Fruit fly (Drosophila melanogaster): ENCODE measurements around the gene CG18273.

The CG18273 gene

dm6 chrX:520215-520861 is 33.0 kb upstream of the CG18273 start (continued):
- TF ChIP-seq Nf-YB (GFP tag; optimal IDR thresholded peaks at IDR 0.05) = peak; percentile 12
- no peak for TF ChIP-seq btn (GFP tag; optimal IDR thresholded peaks at IDR 0.05)
- TF ChIP-seq CG8388 (GFP tag; optimal IDR thresholded peaks at IDR 0.05) = no peak
- no peak for TF ChIP-seq NC2α (GFP tag; optimal IDR thresholded peaks at IDR 0.05)
- no peak for TF ChIP-seq da (GFP tag; optimal IDR thresholded peaks at IDR 0.05)
- TF ChIP-seq CG1647 (GFP tag; optimal IDR thresholded peaks at IDR 0.05) = no peak
- TF ChIP-seq CG4820 (GFP tag; optimal IDR thresholded peaks at IDR 0.05) = no peak
- no peak for TF ChIP-seq Stat92E (GFP tag; optimal IDR thresholded peaks at IDR 0.05)
- peak; percentile 97 for TF ChIP-seq abd-A (tag; optimal IDR thresholded peaks at IDR 0.05)
- TF ChIP-seq fd64A (GFP tag; optimal IDR thresholded peaks at IDR 0.05) = no peak
- TF ChIP-seq BtbVII (GFP tag; optimal IDR thresholded peaks at IDR 0.05) = no peak
- peak; percentile 87 for TF ChIP-seq Kr (GFP tag; optimal IDR thresholded peaks at IDR 0.05)
- TF ChIP-seq CG12155 (GFP tag; optimal IDR thresholded peaks at IDR 0.05) = no peak
- TF ChIP-seq CG10654 (GFP tag; optimal IDR thresholded peaks at IDR 0.05) = no peak
- peak; percentile 65 for TF ChIP-seq CG1832 (GFP tag; optimal IDR thresholded peaks at IDR 0.05)
- no peak for TF ChIP-seq mam (GFP tag; optimal IDR thresholded peaks at IDR 0.05)
- TF ChIP-seq Meics (GFP tag; optimal IDR thresholded peaks at IDR 0.05) = no peak
- no peak for TF ChIP-seq Tbp (GFP tag; optimal IDR thresholded peaks at IDR 0.05)
- peak; percentile 59 for TF ChIP-seq CG13894 (tag; optimal IDR thresholded peaks at IDR 0.05)
- no peak for TF ChIP-seq CG6654 (GFP tag; optimal IDR thresholded peaks at IDR 0.05)
- no peak for TF ChIP-seq row (GFP tag; IDR thresholded peaks at IDR 0.05)
- TF ChIP-seq H15 (GFP tag; IDR thresholded peaks at IDR 0.05) = no peak
- TF ChIP-seq CG4360 (GFP tag; IDR thresholded peaks at IDR 0.05) = no peak
- TF ChIP-seq Aef1 (GFP tag; IDR thresholded peaks at IDR 0.05) = no peak
- no peak for TF ChIP-seq jumu (GFP tag; optimal IDR thresholded peaks at IDR 0.05)
- TF ChIP-seq zen2 (GFP tag; IDR thresholded peaks at IDR 0.05; ENCODE audit: partially characterized antibody) = no peak
- TF ChIP-seq Drgx (GFP tag; IDR thresholded peaks at IDR 0.05) = no peak
- TF ChIP-seq Dref (GFP tag; IDR thresholded peaks at IDR 0.05) = no peak
- no peak for TF ChIP-seq CG15269 (tag; optimal IDR thresholded peaks at IDR 0.05)
- no peak for TF ChIP-seq CG12769 (tag; optimal IDR thresholded peaks at IDR 0.05)
- TF ChIP-seq Nf-YA (GFP tag; IDR thresholded peaks at IDR 0.05) = no peak
- TF ChIP-seq CG33213 (GFP tag; optimal IDR thresholded peaks at IDR 0.05) = no peak
- TF ChIP-seq Camta (GFP tag; optimal IDR thresholded peaks at IDR 0.05) = no peak
- TF ChIP-seq Gsc (GFP tag; IDR thresholded peaks at IDR 0.05) = no peak
- peak; percentile 24; the same call in 1 of the 2 replicates for TF ChIP-seq vvl (GFP tag; IDR thresholded peaks at IDR 0.05)
- TF ChIP-seq Myb (GFP tag; optimal IDR thresholded peaks at IDR 0.05) = no peak
- TF ChIP-seq HLH54F (GFP tag; optimal IDR thresholded peaks at IDR 0.05) = no peak
- TF ChIP-seq CG6689 (GFP tag; IDR thresholded peaks at IDR 0.05) = no peak
- no peak for TF ChIP-seq CG13296 (GFP tag; optimal IDR thresholded peaks at IDR 0.05)
- TF ChIP-seq CG8478 (optimal IDR thresholded peaks at IDR 0.05) = no peak
- TF ChIP-seq rib (GFP tag; IDR thresholded peaks at IDR 0.05) = peak; percentile 58; the same call in 1 of the 2 replicates
- TF ChIP-seq HLH3B (GFP tag; IDR thresholded peaks at IDR 0.05) = no peak
- peak; percentile 57 for TF ChIP-seq sens (GFP tag)
- no peak for TF ChIP-seq CG13624 (GFP tag; optimal IDR thresholded peaks at IDR 0.05)
- no peak for TF ChIP-seq Fer3 (tag; optimal IDR thresholded peaks at IDR 0.05)
- TF ChIP-seq Dad (GFP tag; optimal IDR thresholded peaks at IDR 0.05) = no peak
- no peak for TF ChIP-seq CG4282 (GFP tag; optimal IDR thresholded peaks at IDR 0.05)
- no peak for TF ChIP-seq Abd-B (GFP tag; optimal IDR thresholded peaks at IDR 0.05)
- no peak for TF ChIP-seq CG14710 (tag; optimal IDR thresholded peaks at IDR 0.05)
- peak; percentile 21 for TF ChIP-seq CG15514 (GFP tag; optimal IDR thresholded peaks at IDR 0.05)
- no peak for TF ChIP-seq Scr (GFP tag; IDR thresholded peaks at IDR 0.05; ENCODE audit: partially characterized antibody)
- no peak for TF ChIP-seq fru (optimal IDR thresholded peaks at IDR 0.05)

All from whole organism, embryonic.